Worm (Caenorhabditis elegans): ENCODE measurements around the gene imp-2.

imp-2 gene

DNA sequence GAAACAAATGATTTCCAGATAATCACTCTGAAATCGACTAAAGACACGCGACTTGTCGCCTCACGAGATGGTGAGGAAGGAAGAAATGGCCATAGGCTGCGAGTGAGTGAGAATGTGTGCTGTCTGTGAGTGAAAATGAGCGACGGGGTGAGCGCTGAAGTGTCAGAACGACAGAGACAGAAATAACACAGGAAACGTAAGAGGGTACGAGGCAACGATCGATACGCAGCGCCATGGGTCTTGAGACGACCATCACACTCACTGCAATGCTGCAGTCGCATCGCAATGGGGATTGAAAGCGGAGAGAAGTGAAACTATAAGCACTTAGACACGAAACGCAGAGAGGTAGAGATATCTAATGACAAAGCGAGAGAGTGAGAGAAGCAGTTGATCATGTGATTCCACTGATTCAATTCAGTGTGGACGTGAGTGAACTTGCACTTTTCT, 35.9 kb downstream of the imp-2 start (continued):
- peak; percentile 99 for TF ChIP-seq hlh-30 (tag; optimal IDR thresholded peaks at IDR 0.05; ENCODE audit: insufficient read depth)
- TF ChIP-seq nhr-48 (tag; optimal IDR thresholded peaks at IDR 0.05), result peak; percentile 91
- TF ChIP-seq php-3 (GFP tag; IDR thresholded peaks at IDR 0.05), result 0 out of 2 replicates have a peak, but pooled peaks have one; percentile 26
- TF ChIP-seq ceh-32 (tag; optimal IDR thresholded peaks at IDR 0.05; ENCODE audit: poor library complexity), result peak; percentile 68
- no peak for TF ChIP-seq Y75B8A.6 (GFP tag; IDR thresholded peaks at IDR 0.05)
- peak; percentile 81 for TF ChIP-seq T20F7.1 (GFP tag; optimal IDR thresholded peaks at IDR 0.05)
- TF ChIP-seq snpc-1.2 (GFP tag; IDR thresholded peaks at IDR 0.05), result peak; percentile 38; the same call in 1 of the 2 replicates
- peak; percentile 28 for TF ChIP-seq unc-130 (GFP tag; optimal IDR thresholded peaks at IDR 0.05)
- TF ChIP-seq unc-62 (GFP tag; optimal IDR thresholded peaks at IDR 0.05 in 1 of 2), result peak; percentile 21 to 100
- TF ChIP-seq unc-62 (tag; optimal IDR thresholded peaks at IDR 0.05), result no peak
- peak; percentile 48 for TF ChIP-seq unc-39 (tag; optimal IDR thresholded peaks at IDR 0.05)
- peak; percentile 71; the same call in 1 of the 2 replicates for TF ChIP-seq vab-7 (GFP tag; IDR thresholded peaks at IDR 0.05)
- peak; percentile 66 for TF ChIP-seq skn-1 (tag; optimal IDR thresholded peaks at IDR 0.05)
- peak; percentile 86 to 93 for TF ChIP-seq lsy-2 (tag; optimal IDR thresholded peaks at IDR 0.05)
- 0 out of 2 replicates have a peak, but pooled peaks have one; percentile 10 for TF ChIP-seq F44E2.7 (GFP tag; IDR thresholded peaks at IDR 0.05)
- TF ChIP-seq lin-13 (GFP tag; optimal IDR thresholded peaks at IDR 0.05), result peak; percentile 72
- TF ChIP-seq fos-1 (tag; optimal IDR thresholded peaks at IDR 0.05), result no peak
- no peak for TF ChIP-seq nhr-76 (tag; optimal IDR thresholded peaks at IDR 0.05)
- no peak for TF ChIP-seq mxl-2 (GFP tag; conservative IDR thresholded peaks at IDR 0.05)
- peak; percentile 88 for TF ChIP-seq nhr-28 (tag; optimal IDR thresholded peaks at IDR 0.05)
- TF ChIP-seq mep-1 (tag; optimal IDR thresholded peaks at IDR 0.05), result peak; percentile 96
- no peak for TF ChIP-seq nhr-111 (GFP tag; optimal IDR thresholded peaks at IDR 0.05)
- peak; percentile 96 for TF ChIP-seq nhr-11 (tag; optimal IDR thresholded peaks at IDR 0.05)
- peak; percentile 93 for TF ChIP-seq nhr-6 (tag; optimal IDR thresholded peaks at IDR 0.05)
- TF ChIP-seq ama-1 (optimal IDR thresholded peaks at IDR 0.05), result peak; percentile 91
- peak; percentile 87 for TF ChIP-seq fkh-10 (GFP tag; optimal IDR thresholded peaks at IDR 0.05)
- TF ChIP-seq Y105C5A.15 (GFP tag; IDR thresholded peaks at IDR 0.05), result no peak
- TF ChIP-seq F10B5.3 (tag; optimal IDR thresholded peaks at IDR 0.05), result no peak
- TF ChIP-seq ces-1 (GFP tag; optimal IDR thresholded peaks at IDR 0.05), result peak; percentile 81
- TF ChIP-seq Y48G9A.11 (GFP tag; IDR thresholded peaks at IDR 0.05), result no peak
- TF ChIP-seq mes-2 (tag; optimal IDR thresholded peaks at IDR 0.05; ENCODE audit: poor library complexity, severe bottlenecking), result peak; percentile 67
- peak; percentile 85 for TF ChIP-seq F37D6.2 (tag; optimal IDR thresholded peaks at IDR 0.05)
- TF ChIP-seq dmd-6 (GFP tag; IDR thresholded peaks at IDR 0.05), result peak; percentile 84
- no peak for TF ChIP-seq egl-27 (tag; optimal IDR thresholded peaks at IDR 0.05)
- TF ChIP-seq ctbp-1 (GFP tag; IDR thresholded peaks at IDR 0.05), result peak; percentile 86
- peak; percentile 99 for TF ChIP-seq aha-1 (tag)
- TF ChIP-seq pqm-1 (tag; optimal IDR thresholded peaks at IDR 0.05), result peak; percentile 3
- TF ChIP-seq ceh-62 (tag; optimal IDR thresholded peaks at IDR 0.05), result no peak
- no peak for TF ChIP-seq daf-8 (GFP tag; IDR thresholded peaks at IDR 0.05)
- peak; percentile 82 for TF ChIP-seq pha-4 (GFP tag; IDR thresholded peaks at IDR 0.05)
- no peak for TF ChIP-seq pha-4 (tag; optimal IDR thresholded peaks at IDR 0.05)
- peak; percentile 82 for TF ChIP-seq ztf-7 (tag; optimal IDR thresholded peaks at IDR 0.05)
- TF ChIP-seq ceh-20 (GFP tag; IDR thresholded peaks at IDR 0.05), result peak; percentile 89
- TF ChIP-seq spr-1 (tag; optimal IDR thresholded peaks at IDR 0.05), result peak; percentile 92
- TF ChIP-seq lin-29 (GFP tag; IDR thresholded peaks at IDR 0.05), result 0 out of 2 replicates have a peak, but pooled peaks have one; percentile 59
- peak; percentile 69 for TF ChIP-seq duxl-1 (tag; optimal IDR thresholded peaks at IDR 0.05; ENCODE audit: poor library complexity)
- peak; percentile 27; the same call in 1 of the 2 replicates for TF ChIP-seq madf-9 (GFP tag; conservative IDR thresholded peaks at IDR 0.05)
- TF ChIP-seq ceh-44 (GFP tag; IDR thresholded peaks at IDR 0.05), result 0 out of 2 replicates have a peak, but pooled peaks have one; percentile 24
- TF ChIP-seq ceh-28 (tag; optimal IDR thresholded peaks at IDR 0.05), result peak; percentile 90
- TF ChIP-seq madf-5 (GFP tag; IDR thresholded peaks at IDR 0.05), result no peak
- TF ChIP-seq lin-39 (tag; optimal IDR thresholded peaks at IDR 0.05), result no peak
- peak; percentile 65 for TF ChIP-seq dpl-1 (GFP tag; optimal IDR thresholded peaks at IDR 0.05)
